Fruit fly (Drosophila melanogaster) whole organism, embryonic: ENCODE data around the gene cni.

Source experiments
- Abd-B ChIP-seq: fragments of 200-800 bp; sonication (Bioruptor generic); optimal IDR thresholded peaks from 2 replicates; lab custom pipeline; 2018; ENCODE audit warnings: missing biosample characterization, mild to moderate bottlenecking, missing genetic modification characterization, moderate library complexity
- Aef1 ChIP-seq: fragments of 200-800 bp; sonication (Bioruptor generic); IDR thresholded peaks from 3 replicates; pipeline ENCODE4 v1.3.6; 2022; ENCODE audit warnings: missing biosample characterization, missing genetic modification characterization
- Atf3 ChIP-seq: fragments of 200-800 bp; sonication (Bioruptor generic); optimal IDR thresholded peaks from 3 replicates; lab custom pipeline; 2016; ENCODE audit warnings: missing biosample characterization, missing genetic modification characterization
- Atf6 ChIP-seq: fragments of 200-800 bp; sonication (Bioruptor generic); IDR thresholded peaks from 2 replicates; pipeline ENCODE4 v1.3.6; 2022; ENCODE audit warnings: missing biosample characterization, missing genetic modification characterization
- BEAF-32 ChIP-seq: fragments of 200-800 bp; sonication (Bioruptor generic); optimal IDR thresholded peaks from 3 replicates; lab custom pipeline; 2017; ENCODE audit warnings: missing biosample characterization, missing genetic modification characterization, mild to moderate bottlenecking, moderate library complexity, missing genetic modification reagents
- BtbVII ChIP-seq: fragments of 200-800 bp; sonication (Bioruptor generic); optimal IDR thresholded peaks from 3 replicates; lab custom pipeline; 2017; ENCODE audit warnings: missing biosample characterization, mild to moderate bottlenecking, missing genetic modification characterization
- CG10959 ChIP-seq: fragments of 200-800 bp; sonication (Bioruptor generic); IDR thresholded peaks from 2 replicates; pipeline ENCODE4 v1.3.6; 2022; ENCODE audit warnings: missing biosample characterization, missing genetic modification characterization
- CG11456 ChIP-seq: fragments of 200-800 bp; sonication (Bioruptor generic); IDR thresholded peaks from 3 replicates; pipeline ENCODE4 v1.3.6; 2022; ENCODE audit warnings: missing biosample characterization, missing genetic modification characterization
- CG11695 ChIP-seq: fragments of 200-800 bp; sonication (Bioruptor generic); IDR thresholded peaks from 3 replicates; pipeline ENCODE4 v1.3.6; 2022; ENCODE audit warnings: missing biosample characterization, missing genetic modification characterization
- CG12659 ChIP-seq: fragments of 200-800 bp; sonication (Bioruptor generic); optimal IDR thresholded peaks from 3 replicates; lab custom pipeline; 2017; ENCODE audit warnings: mild to moderate bottlenecking, missing biosample characterization, missing genetic modification reagents, missing genetic modification characterization
- CG12769 ChIP-seq: fragments of 200-800 bp; sonication (Bioruptor generic); optimal IDR thresholded peaks from 2 replicates; lab custom pipeline; 2019; ENCODE audit warnings: missing biosample characterization, mild to moderate bottlenecking, missing genetic modification characterization, moderate library complexity
- CG1529 ChIP-seq: fragments of 200-800 bp; sonication (Bioruptor generic); optimal IDR thresholded peaks from 3 replicates; lab custom pipeline; 2018; ENCODE audit warnings: missing biosample characterization, missing genetic modification characterization
- CG2712 ChIP-seq: fragments of 200-800 bp; optimal IDR thresholded peaks from 3 replicates; lab custom pipeline; 2019; ENCODE audit warnings: missing biosample characterization, mild to moderate bottlenecking, missing genetic modification characterization, moderate library complexity
- CG30403 ChIP-seq: fragments of 200-800 bp; sonication (Bioruptor generic); optimal IDR thresholded peaks from 3 replicates; lab custom pipeline; 2016; ENCODE audit warnings: missing biosample characterization, missing genetic modification characterization
- CG4282 ChIP-seq: fragments of 200-800 bp; sonication (Bioruptor generic); optimal IDR thresholded peaks from 2 replicates; lab custom pipeline; 2016; ENCODE audit warnings: missing biosample characterization, missing genetic modification characterization
- CG5953 ChIP-seq: fragments of 200-800 bp; sonication (Bioruptor generic); IDR thresholded peaks from 2 replicates; pipeline ENCODE4 v1.3.6; 2022; ENCODE audit warnings: missing biosample characterization, missing genetic modification characterization
- CG8281 ChIP-seq: fragments of 200-800 bp; sonication (Bioruptor generic); optimal IDR thresholded peaks from 2 replicates; lab custom pipeline; 2018; ENCODE audit warnings: missing biosample characterization, mild to moderate bottlenecking, missing genetic modification characterization, moderate library complexity
- CG8290 ChIP-seq, 3 experiments: fragments of 200-800 bp; sonication (Bioruptor generic); optimal IDR thresholded peaks; 2 replicates each; lab custom pipeline; 2016 to 2019; ENCODE audit warnings: missing biosample characterization in 3 of 3, missing genetic modification characterization in 3 of 3, mild to moderate bottlenecking in 2 of 3, moderate library complexity in 1 of 3
- D19B ChIP-seq: fragments of 200-800 bp; sonication (Bioruptor generic); optimal IDR thresholded peaks from 2 replicates; lab custom pipeline; 2017; ENCODE audit warnings: missing biosample characterization, mild to moderate bottlenecking, missing genetic modification characterization
- Dbx ChIP-seq: fragments of 200-800 bp; sonication (Bioruptor generic); IDR thresholded peaks from 3 replicates; pipeline ENCODE4 v1.3.6; 2022; ENCODE audit warnings: missing biosample characterization, missing genetic modification characterization
- Dip2 ChIP-seq: fragments of 200-800 bp; sonication (Bioruptor generic); IDR thresholded peaks from 2 replicates; pipeline ENCODE4 v1.3.6; 2022; ENCODE audit warnings: missing biosample characterization, missing genetic modification characterization
- Dref ChIP-seq: fragments of 200-800 bp; sonication (Bioruptor generic); IDR thresholded peaks from 2 replicates; pipeline ENCODE4 v1.3.6; 2022; ENCODE audit warnings: missing biosample characterization, missing genetic modification characterization
- HLH4C ChIP-seq: fragments of 200-800 bp; sonication (Bioruptor generic); IDR thresholded peaks from 3 replicates; pipeline ENCODE4 v1.3.6; 2022; ENCODE audit warnings: missing biosample characterization, missing genetic modification characterization; ENCODE audit not compliant: partially characterized antibody
- Hmx ChIP-seq: fragments of 200-800 bp; sonication (Bioruptor generic); optimal IDR thresholded peaks from 2 replicates; lab custom pipeline; 2016; ENCODE audit warnings: missing biosample characterization, missing genetic modification characterization
- Hsf ChIP-seq: fragments of 200-800 bp; sonication (Bioruptor generic); optimal IDR thresholded peaks from 3 replicates; lab custom pipeline; 2016; ENCODE audit warnings: missing biosample characterization, missing genetic modification characterization
- Lhr ChIP-seq: fragments of 200-800 bp; sonication (Bioruptor generic); optimal IDR thresholded peaks from 3 replicates; lab custom pipeline; 2017; ENCODE audit warnings: mild to moderate bottlenecking, missing biosample characterization, missing genetic modification reagents, missing genetic modification characterization
- Med ChIP-seq: fragments of 200-800 bp; sonication (Bioruptor generic); peaks from one replicate; lab custom pipeline; 2016; ENCODE audit warnings: missing biosample characterization, missing genetic modification characterization, mild to moderate bottlenecking, inconsistent platforms, moderate library complexity
- Myb ChIP-seq: fragments of 200-800 bp; sonication (Bioruptor generic); optimal IDR thresholded peaks from 2 replicates; lab custom pipeline; 2016; ENCODE audit warnings: missing biosample characterization, missing genetic modification characterization
- Neu2 ChIP-seq: fragments of 200-800 bp; sonication (Bioruptor generic); optimal IDR thresholded peaks from 3 replicates; lab custom pipeline; 2016; ENCODE audit warnings: missing biosample characterization, missing genetic modification characterization, borderline replicate concordance
- Ptx1 ChIP-seq: fragments of 200-800 bp; sonication (Bioruptor generic); IDR thresholded peaks from 2 replicates; pipeline ENCODE4 v1.3.6; 2022; ENCODE audit warnings: missing biosample characterization, missing genetic modification characterization
- Rx ChIP-seq: fragments of 200-800 bp; sonication (Bioruptor generic); IDR thresholded peaks from 2 replicates; pipeline ENCODE4 v1.3.6; 2022; ENCODE audit warnings: missing biosample characterization, missing genetic modification characterization
- Taf1 ChIP-seq: fragments of 200-800 bp; sonication (Bioruptor generic); IDR thresholded peaks from 2 replicates; pipeline ENCODE4 v1.3.6; 2022; ENCODE audit warnings: missing biosample characterization, missing genetic modification characterization
- Usf ChIP-seq: fragments of 200-800 bp; sonication (Bioruptor generic); optimal IDR thresholded peaks from 2 replicates; lab custom pipeline; 2017; ENCODE audit warnings: missing genotype, missing biosample characterization, missing genetic modification characterization
- abd-A ChIP-seq: fragments of 200-800 bp; sonication (Bioruptor generic); optimal IDR thresholded peaks from 3 replicates; lab custom pipeline; 2019; ENCODE audit warnings: missing biosample characterization, mild to moderate bottlenecking, missing genetic modification characterization, moderate library complexity
- br ChIP-seq: fragments of >200 bp; optimal IDR thresholded peaks from 2 replicates; lab custom pipeline; 2017
- chif ChIP-seq, 2 experiments: fragments of 200-800 bp; sonication (Bioruptor generic); optimal IDR thresholded peaks; 3 replicates each; lab custom pipeline; 2016; ENCODE audit warnings: missing biosample characterization in 2 of 2, missing genetic modification characterization in 2 of 2
- crp ChIP-seq, 2 experiments: fragments of 200-800 bp; sonication (Bioruptor generic); optimal IDR thresholded peaks; 2 replicates in 1 of 2; 3 replicates in 1 of 2; lab custom pipeline; 2017; ENCODE audit warnings: missing biosample characterization in 2 of 2, missing genetic modification characterization in 2 of 2, mild to moderate bottlenecking in 1 of 2, moderate library complexity in 1 of 2
- dimm ChIP-seq: fragments of 200-800 bp; sonication (Bioruptor generic); IDR thresholded peaks from 2 replicates; pipeline ENCODE4 v1.3.6; 2022; ENCODE audit warnings: missing biosample characterization, missing genetic modification characterization
- ems ChIP-seq: fragments of 200-800 bp; sonication (Bioruptor generic); optimal IDR thresholded peaks from 3 replicates; lab custom pipeline; 2016; ENCODE audit warnings: missing biosample characterization, missing genetic modification characterization
- fd3F ChIP-seq: fragments of 200-800 bp; sonication (Bioruptor generic); optimal IDR thresholded peaks from 2 replicates; lab custom pipeline; 2018; ENCODE audit warnings: missing biosample characterization, mild to moderate bottlenecking, missing genetic modification characterization, moderate library complexity
- gcm2 ChIP-seq: fragments of 200-800 bp; sonication (Bioruptor generic); optimal IDR thresholded peaks from 2 replicates; lab custom pipeline; 2016; ENCODE audit warnings: missing biosample characterization, missing genetic modification characterization
- gfzf ChIP-seq: fragments of 200-800 bp; sonication (Bioruptor generic); optimal IDR thresholded peaks from 2 replicates; lab custom pipeline; 2016; ENCODE audit warnings: missing biosample characterization, mild to moderate bottlenecking, missing genetic modification characterization, moderate library complexity
- gsb ChIP-seq: fragments of 200-800 bp; sonication (Bioruptor generic); IDR thresholded peaks from 2 replicates; pipeline ENCODE4 v1.3.6; 2022; ENCODE audit warnings: missing biosample characterization, missing genetic modification characterization
- insv ChIP-seq, 2 experiments: fragments of 200-800 bp; sonication (Bioruptor generic); optimal IDR thresholded peaks; 3 replicates each; lab custom pipeline; 2016 to 2018; ENCODE audit warnings: missing biosample characterization in 2 of 2, missing genetic modification characterization in 2 of 2
- nau ChIP-seq: fragments of 200-800 bp; sonication (Bioruptor generic); optimal IDR thresholded peaks from 3 replicates; lab custom pipeline; 2017; ENCODE audit warnings: missing biosample characterization, mild to moderate bottlenecking, missing genetic modification characterization, missing genetic modification reagents
- psq ChIP-seq: fragments of 200-800 bp; sonication (Bioruptor generic); optimal IDR thresholded peaks from 2 replicates; lab custom pipeline; 2017; ENCODE audit warnings: missing biosample characterization, missing genetic modification characterization
- ranshi ChIP-seq: fragments of 200-800 bp; sonication (Bioruptor generic); IDR thresholded peaks from 2 replicates; pipeline ENCODE4 v1.3.6; 2022; ENCODE audit warnings: missing biosample characterization, missing genetic modification characterization
- sisA ChIP-seq: fragments of 200-800 bp; sonication (Bioruptor generic); IDR thresholded peaks from 2 replicates; pipeline ENCODE4 v1.3.6; 2022; ENCODE audit warnings: missing biosample characterization, missing genetic modification characterization
- slou ChIP-seq: fragments of 200-800 bp; sonication (Bioruptor generic); optimal IDR thresholded peaks from 3 replicates; lab custom pipeline; 2016; ENCODE audit warnings: missing biosample characterization, missing genetic modification characterization
- vnd ChIP-seq: fragments of 200-800 bp; sonication (Bioruptor generic); IDR thresholded peaks from 3 replicates; pipeline ENCODE4 v1.3.6; 2022; ENCODE audit warnings: missing biosample characterization, missing genetic modification characterization; ENCODE audit not compliant: partially characterized antibody
- vvl ChIP-seq: fragments of 200-800 bp; sonication (Bioruptor generic); IDR thresholded peaks from 2 replicates; pipeline ENCODE4 v1.3.6; 2022; ENCODE audit warnings: missing biosample characterization, missing genetic modification characterization

Gene cni

dm6 chr2L:16350160-16350633 lies 39.7 kb upstream of the cni start (continued):
- TF ChIP-seq ems = peak; percentile 34
- peak; percentile 77 for TF ChIP-seq Atf6
- peak; percentile 44 for TF ChIP-seq CG12769 (tag; lab: Kevin White, UChicago)
- peak; percentile 52 for TF ChIP-seq D19B (GFP tag; lab: Kevin White, UChicago)
- TF ChIP-seq dimm (GFP tag; lab: Robert Waterston, UW) = no peak
- TF ChIP-seq nau (GFP tag; lab: Kevin White, UChicago) = no peak
- TF ChIP-seq Myb = peak; percentile 65
- peak; percentile 50; the same call in 2 of the 3 replicates for TF ChIP-seq HLH4C (GFP tag; lab: Robert Waterston, UW)
- peak; percentile 67 for TF ChIP-seq CG4282
- peak; percentile 81 for TF ChIP-seq sisA (GFP tag; lab: Robert Waterston, UW)
- TF ChIP-seq Hsf (GFP tag; lab: Kevin White, UChicago) = peak; percentile 54
- peak; percentile 74 for TF ChIP-seq slou (GFP tag; lab: Kevin White, UChicago)
- peak; percentile 80 for TF ChIP-seq Aef1 (GFP tag; lab: Robert Waterston, UW)
- no peak for TF ChIP-seq Abd-B (GFP tag; lab: Kevin White, UChicago)
- peak; percentile 68 for TF ChIP-seq CG2712 (tag; lab: Kevin White, UChicago)
- peak in 1 of 2 experiments; percentile 79 for TF ChIP-seq crp (GFP tag; optimal IDR thresholded peaks at IDR 0.05; lab: Kevin White, UChicago)
- TF ChIP-seq CG11456 (GFP tag; lab: Robert Waterston, UW) = peak; percentile 87
- no peak; the same call in 1 of the 2 replicates for TF ChIP-seq CG10959 (GFP tag; lab: Robert Waterston, UW)
- TF ChIP-seq CG8290 (GFP tag; optimal IDR thresholded peaks at IDR 0.05; lab: Kevin White, UChicago) = peak; percentile 28
- TF ChIP-seq CG8290 (tag; optimal IDR thresholded peaks at IDR 0.05; lab: Kevin White, UChicago) = peak in 1 of 2 experiments; percentile 8
- TF ChIP-seq Dbx = peak; percentile 84; the same call in 2 of the 3 replicates
- peak; percentile 45 for TF ChIP-seq CG8281 (tag; lab: Kevin White, UChicago)
- peak; percentile 48 for TF ChIP-seq Dref (GFP tag; lab: Robert Waterston, UW)
- TF ChIP-seq insv (GFP tag; optimal IDR thresholded peaks at IDR 0.05; lab: Kevin White, UChicago) = peak in 1 of 2 experiments; percentile 4
- no peak for TF ChIP-seq CG5953 (GFP tag; lab: Robert Waterston, UW)
- TF ChIP-seq CG11695 (GFP tag; lab: Robert Waterston, UW) = peak; percentile 55; the same call in 1 of the 3 replicates
- peak; percentile 10 for TF ChIP-seq CG1529 (GFP tag; lab: Kevin White, UChicago)
- TF ChIP-seq Ptx1 = peak; percentile 86
- TF ChIP-seq gcm2 (GFP tag; lab: Kevin White, UChicago) = peak; percentile 22
- peak; percentile 95 for TF ChIP-seq vvl
- no peak for TF ChIP-seq Hmx
- TF ChIP-seq Rx (GFP tag; lab: Robert Waterston, UW) = peak; percentile 78
- TF ChIP-seq Neu2 (GFP tag; lab: Kevin White, UChicago) = no peak
- TF ChIP-seq psq (GFP tag; lab: Kevin White, UChicago) = no peak
- TF ChIP-seq Dip2 = no peak
- TF ChIP-seq Taf1 (GFP tag; lab: Robert Waterston, UW) = peak; percentile 62; the same call in 1 of the 2 replicates
- peak; percentile 30 for TF ChIP-seq Usf
- TF ChIP-seq BEAF-32 (GFP tag; lab: Kevin White, UChicago) = peak; percentile 75
- TF ChIP-seq BtbVII (GFP tag; lab: Kevin White, UChicago) = peak; percentile 41
- TF ChIP-seq ranshi (GFP tag; lab: Robert Waterston, UW) = peak; percentile 80
- TF ChIP-seq fd3F (GFP tag; lab: Kevin White, UChicago) = peak; percentile 68
- no peak for TF ChIP-seq Med (GFP tag; lab: Kevin White, UChicago)
- TF ChIP-seq br (lab: Kevin White, UChicago) = no peak
- no peak for TF ChIP-seq vnd (GFP tag; lab: Robert Waterston, UW)
- peak; percentile 8 for TF ChIP-seq gfzf (GFP tag; lab: Kevin White, UChicago)
- TF ChIP-seq Lhr = no peak
- peak; percentile 7 for TF ChIP-seq Atf3 (GFP tag; lab: Kevin White, UChicago)
- TF ChIP-seq CG30403 (GFP tag; lab: Kevin White, UChicago) = peak; percentile 76
- peak; percentile 76 to 83 for TF ChIP-seq chif (GFP tag; optimal IDR thresholded peaks at IDR 0.05; lab: Kevin White, UChicago)
- TF ChIP-seq gsb (GFP tag; lab: Robert Waterston, UW) = peak; percentile 49
- TF ChIP-seq abd-A = no peak
- peak; percentile 84 for TF ChIP-seq CG12659 (GFP tag; lab: Kevin White, UChicago)
